Worm (Caenorhabditis elegans) whole organism, mixed stage, embryonic: ENCODE measurements around the gene Y56A3A.2.

Source experiments
- bed-3 ChIP-seq: fragments of 200-800 bp; sonication (Bioruptor generic); optimal IDR thresholded peaks from 3 replicates; lab custom pipeline; 2018; ENCODE audit warnings: mild to moderate bottlenecking, missing genetic modification characterization, moderate library complexity, missing compliant biosample characterization
- sem-2 ChIP-seq: fragments of 200-800 bp; sonication (Bioruptor generic); optimal IDR thresholded peaks from 2 replicates; lab custom pipeline; 2018; ENCODE audit warnings: mild to moderate bottlenecking, missing genetic modification characterization, missing compliant biosample characterization
- tbx-8 ChIP-seq: fragments of 200-800 bp; sonication (Bioruptor generic); optimal IDR thresholded peaks from 2 replicates; lab custom pipeline; 2018; ENCODE audit warnings: mild to moderate bottlenecking, missing genetic modification characterization, moderate library complexity, missing compliant biosample characterization

Y56A3A.2 gene

DNA sequence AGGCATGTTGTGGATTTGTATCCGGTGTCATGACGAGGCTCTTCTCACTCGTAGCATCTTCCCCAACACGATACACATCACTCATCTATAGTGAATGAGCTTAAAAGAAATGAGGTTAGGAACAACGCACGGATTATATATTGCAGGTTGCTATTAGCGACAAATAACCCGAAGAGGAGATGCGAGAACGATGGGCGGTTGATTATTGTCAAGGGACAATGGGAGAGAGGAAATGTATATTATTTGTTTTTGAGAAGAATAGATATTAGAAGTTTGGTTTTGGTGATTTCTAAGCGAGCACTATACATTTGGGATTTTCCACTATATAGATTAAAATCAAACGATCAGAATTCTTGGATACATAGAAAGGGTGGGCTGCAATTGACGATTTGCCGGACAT is 55.4 kb downstream of the Y56A3A.2 start, which contains the start of gene C18D11.7:
Gene C18D11.7, minus strand, starts transcription at position 101 of the 400 bp plus-strand sequence.
- TF ChIP-seq tbx-8 (GFP tag; lab: Kevin White, UChicago) (no peak), sem-2 (GFP tag; lab: Kevin White, UChicago) (no peak), bed-3 (GFP tag; lab: Kevin White, UChicago) (no peak)
